Worm (Caenorhabditis elegans) whole organism, L1 larva: ENCODE measurements around the gene Y73C8B.5.
A peak's percentile ranks its signal among the peaks of the same experiment; 100 is the strongest.

Source experiments
- C16A3.4 ChIP-seq: fragments of 150-350 bp; optimal IDR thresholded peaks from 2 replicates; lab custom pipeline; 2014; ENCODE audit warnings: missing biosample characterization, missing genetic modification characterization
- C34B4.2 ChIP-seq: sonication (generic microtip); optimal IDR thresholded peaks from 2 replicates; lab custom pipeline; 2017; ENCODE audit warnings: mild to moderate bottlenecking, missing genetic modification characterization, missing compliant biosample characterization
- F16B12.6 ChIP-seq: fragments of 150-350 bp; optimal IDR thresholded peaks from 2 replicates; lab custom pipeline; 2014; ENCODE audit warnings: missing biosample characterization, missing genetic modification characterization
- Y116A8C.19 ChIP-seq: sonication (generic microtip); optimal IDR thresholded peaks from 2 replicates; lab custom pipeline; 2016; ENCODE audit warnings: missing compliant biosample characterization, missing genetic modification characterization, borderline replicate concordance
- ama-1 ChIP-seq: fragments of 150-350 bp; optimal IDR thresholded peaks from 2 replicates; lab custom pipeline; 2014
- blmp-1 ChIP-seq: fragments of 150-350 bp; optimal IDR thresholded peaks from 2 replicates; lab custom pipeline; 2014; ENCODE audit warnings: missing biosample characterization, missing genetic modification characterization
- ceh-88 ChIP-seq: fragments of 200-800 bp; sonication (Bioruptor generic); IDR thresholded peaks from 2 replicates; pipeline ENCODE4 v1.3.6; 2022; ENCODE audit warnings: missing genetic modification characterization, missing compliant biosample characterization
- ceh-90 ChIP-seq: sonication (generic microtip); optimal IDR thresholded peaks from 2 replicates; lab custom pipeline; 2016; ENCODE audit warnings: missing genetic modification characterization, missing compliant biosample characterization
- efl-1 ChIP-seq, 4 experiments: fragments of 150-350 bp; optimal IDR thresholded peaks in 3 of 4; peaks in 1 of 4; 1 replicate in 1 of 4; 2 replicates in 3 of 4; lab custom pipeline; 2014; ENCODE audit warnings: missing biosample characterization in 2 of 4, missing genetic modification characterization in 2 of 4, missing genetic modification reagents in 2 of 4
- efl-3 ChIP-seq: fragments of 200-800 bp; sonication (Bioruptor generic); optimal IDR thresholded peaks from 2 replicates; lab custom pipeline; 2018; ENCODE audit warnings: mild to moderate bottlenecking, missing genetic modification characterization, missing compliant biosample characterization
- egl-27 ChIP-seq, 2 experiments: fragments of 150-350 bp in 1 of 2; sonication (generic microtip); optimal IDR thresholded peaks; 3 replicates each; lab custom pipeline; 2017 to 2018; ENCODE audit warnings: missing biosample characterization in 2 of 2, missing genetic modification characterization in 2 of 2, missing genetic modification reagents in 2 of 2
- ets-5 ChIP-seq: fragments of 200-800 bp; sonication (Bioruptor generic); IDR thresholded peaks from 2 replicates; pipeline ENCODE4 v1.3.6; 2022; ENCODE audit warnings: missing genetic modification characterization, missing compliant biosample characterization
- fkh-8 ChIP-seq: sonication (generic microtip); optimal IDR thresholded peaks from 2 replicates; lab custom pipeline; 2016; ENCODE audit warnings: mild to moderate bottlenecking, missing genetic modification characterization, missing compliant biosample characterization
- isw-1 ChIP-seq: fragments of 200-800 bp; sonication (Bioruptor generic); IDR thresholded peaks from 2 replicates; pipeline ENCODE4 v1.3.6; 2022; ENCODE audit warnings: missing genetic modification characterization, missing compliant biosample characterization
- lin-13 ChIP-seq: fragments of 150-350 bp; optimal IDR thresholded peaks from 2 replicates; lab custom pipeline; 2014; ENCODE audit warnings: missing biosample characterization, missing genetic modification reagents, missing genetic modification characterization
- lir-3 ChIP-seq: sonication (generic microtip); optimal IDR thresholded peaks from 2 replicates; lab custom pipeline; 2016; ENCODE audit warnings: mild to moderate bottlenecking, missing genetic modification characterization, moderate library complexity, missing compliant biosample characterization; ENCODE audit not compliant: poor library complexity
- lsy-2 ChIP-seq, 2 experiments: fragments of 150-350 bp; optimal IDR thresholded peaks; 2 replicates each; lab custom pipeline; 2014; ENCODE audit warnings: missing biosample characterization in 2 of 2, missing genetic modification characterization in 2 of 2
- mab-9 ChIP-seq: fragments of 200-800 bp; sonication (Bioruptor generic); IDR thresholded peaks from 2 replicates; pipeline ENCODE4 v1.3.6; 2022; ENCODE audit warnings: missing genetic modification reagents, missing genetic modification characterization, missing compliant biosample characterization
- mdl-1 ChIP-seq, 2 experiments: fragments of 150-350 bp; optimal IDR thresholded peaks; 2 replicates each; lab custom pipeline; 2014 to 2017; ENCODE audit warnings: missing biosample characterization in 2 of 2, missing genetic modification characterization in 2 of 2, inconsistent platforms in 1 of 2
- nhr-11 ChIP-seq: fragments of 150-350 bp; optimal IDR thresholded peaks from 2 replicates; lab custom pipeline; 2014; ENCODE audit warnings: missing biosample characterization, missing genetic modification characterization
- nhr-12 ChIP-seq: sonication (generic microtip); optimal IDR thresholded peaks from 2 replicates; lab custom pipeline; 2017; ENCODE audit warnings: missing biosample characterization, missing genetic modification characterization
- nhr-19 ChIP-seq: fragments of 200-800 bp; sonication (Bioruptor generic); conservative IDR thresholded peaks from 2 replicates; pipeline ENCODE4 v1.3.6; 2022; ENCODE audit warnings: missing genetic modification characterization, missing compliant biosample characterization
- nhr-28 ChIP-seq: fragments of 150-350 bp; optimal IDR thresholded peaks from 2 replicates; lab custom pipeline; 2014; ENCODE audit warnings: missing biosample characterization, missing genetic modification characterization
- nhr-77 ChIP-seq: fragments of 150-350 bp; optimal IDR thresholded peaks from 2 replicates; lab custom pipeline; 2014; ENCODE audit warnings: missing biosample characterization, missing genetic modification characterization
- pag-3 ChIP-seq: sonication (generic microtip); optimal IDR thresholded peaks from 2 replicates; lab custom pipeline; 2017; ENCODE audit warnings: missing genetic modification characterization, mild to moderate bottlenecking, missing compliant biosample characterization, antibody characterized with exemption, borderline replicate concordance; ENCODE audit not compliant: insufficient read depth
- pax-3 ChIP-seq: fragments of 200-800 bp; sonication (Bioruptor generic); optimal IDR thresholded peaks from 2 replicates; lab custom pipeline; 2018; ENCODE audit warnings: mild to moderate bottlenecking, missing genetic modification characterization, moderate library complexity, missing compliant biosample characterization
- rnt-1 ChIP-seq: sonication (generic microtip); optimal IDR thresholded peaks from 2 replicates; lab custom pipeline; 2016; ENCODE audit warnings: mild to moderate bottlenecking, missing genetic modification characterization, moderate library complexity, missing compliant biosample characterization
- skn-1 ChIP-seq: fragments of 150-350 bp; optimal IDR thresholded peaks from 2 replicates; lab custom pipeline; 2014; ENCODE audit warnings: missing biosample characterization, missing genetic modification characterization
- snu-23 ChIP-seq: sonication (generic microtip); optimal IDR thresholded peaks from 2 replicates; lab custom pipeline; 2016; ENCODE audit warnings: missing genetic modification characterization, missing compliant biosample characterization
- sox-4 ChIP-seq: sonication (generic microtip); optimal IDR thresholded peaks from 2 replicates; lab custom pipeline; 2016; ENCODE audit warnings: missing genetic modification characterization, missing compliant biosample characterization
- swsn-7 ChIP-seq: sonication (generic microtip); optimal IDR thresholded peaks from 2 replicates; lab custom pipeline; 2016; ENCODE audit warnings: missing genetic modification characterization, missing compliant biosample characterization
- tbx-2 ChIP-seq: sonication (generic microtip); optimal IDR thresholded peaks from 2 replicates; lab custom pipeline; 2016; ENCODE audit warnings: missing genetic modification characterization, missing compliant biosample characterization
- unc-130 ChIP-seq: fragments of 150-350 bp; optimal IDR thresholded peaks from 2 replicates; lab custom pipeline; 2017; ENCODE audit warnings: missing biosample characterization, missing genetic modification characterization, inconsistent platforms
- unc-98 ChIP-seq: fragments of 200-800 bp; sonication (Bioruptor generic); IDR thresholded peaks from 2 replicates; pipeline ENCODE4 v1.3.6; 2022; ENCODE audit warnings: missing genetic modification characterization, missing compliant biosample characterization

Y73C8B.5 gene

ce11 chrV:3155072-3155471 is 42.0 kb upstream of the Y73C8B.5 start, which contains the start of gene srab-7:
Gene srab-7, minus strand, starts transcription at chrV:3155172.
- TF ChIP-seq nhr-77 (tag; lab: Kevin White, UChicago), result no peak
- TF ChIP-seq egl-27 (tag; optimal IDR thresholded peaks at IDR 0.05; lab: Kevin White, UChicago), result no peak
- no peak for TF ChIP-seq C16A3.4 (tag; lab: Kevin White, UChicago)
- TF ChIP-seq fkh-8 (tag; lab: Kevin White, UChicago), result no peak
- TF ChIP-seq, all 84 proteins: peak for 0

- no peak for TF ChIP-seq rnt-1
- TF ChIP-seq blmp-1 (tag; lab: Kevin White, UChicago), result no peak
- TF ChIP-seq lin-13 (GFP tag; lab: Kevin White, UChicago), result no peak
- no peak for TF ChIP-seq ceh-88 (GFP tag; lab: Robert Waterston, UW)
- no peak for TF ChIP-seq lsy-2 (tag; optimal IDR thresholded peaks at IDR 0.05; lab: Kevin White, UChicago)
- no peak for TF ChIP-seq fkh-8 (tag; lab: Kevin White, UChicago)
- TF ChIP-seq snu-23 (GFP tag; lab: Kevin White, UChicago), result no peak
- no peak for TF ChIP-seq sox-4
- no peak for TF ChIP-seq pax-3 (tag; lab: Kevin White, UChicago)
- no peak for TF ChIP-seq mab-9
- no peak for TF ChIP-seq C34B4.2 (tag; lab: Kevin White, UChicago)
- no peak for TF ChIP-seq F16B12.6 (tag; lab: Kevin White, UChicago)
- no peak for TF ChIP-seq ama-1
- TF ChIP-seq, all 84 proteins: peak for 0
These were observed 40.3 kb upstream of the Y73C8B.5 start, which contains the start of gene exh-1 for ce11 chrV:3156786-3157185. Gene exh-1, plus strand, starts transcription at chrV:3157086.

ce11 chrV:3158379-3158778 is 38.7 kb upstream of the Y73C8B.5 start:
- TF ChIP-seq efl-1 (optimal IDR thresholded peaks at IDR 0.05; lab: Kevin White, UChicago), result no peak
- no peak for TF ChIP-seq efl-1 (GFP tag; optimal IDR thresholded peaks at IDR 0.05 in 1 of 2; lab: Kevin White, UChicago)
- TF ChIP-seq ceh-90 (tag; lab: Kevin White, UChicago), result no peak
- no peak for TF ChIP-seq unc-98
- TF ChIP-seq, all 84 proteins: peak for 0

- TF ChIP-seq nhr-77 (tag; lab: Kevin White, UChicago), result no peak
- no peak for TF ChIP-seq pag-3 (tag; lab: Kevin White, UChicago)
- TF ChIP-seq mab-9, result no peak
- no peak for TF ChIP-seq efl-1 (optimal IDR thresholded peaks at IDR 0.05; lab: Kevin White, UChicago)
- TF ChIP-seq efl-1 (GFP tag; optimal IDR thresholded peaks at IDR 0.05 in 1 of 2; lab: Kevin White, UChicago), result peak in 1 of 2 experiments; percentile 29
These were observed 37.8 kb upstream of the Y73C8B.5 start, which contains the start of gene C36C5.12 for ce11 chrV:3159252-3159651. Gene C36C5.12, minus strand, starts transcription at chrV:3159352.

- TF ChIP-seq tbx-2 (tag; lab: Kevin White, UChicago), result no peak
- TF ChIP-seq efl-3, result no peak
- TF ChIP-seq nhr-28 (tag; lab: Kevin White, UChicago), result no peak
- TF ChIP-seq ets-5 (GFP tag; lab: Robert Waterston, UW), result no peak
- no peak for TF ChIP-seq nhr-11 (tag; lab: Kevin White, UChicago)
- no peak for TF ChIP-seq Y116A8C.19
- TF ChIP-seq mdl-1 (tag; optimal IDR thresholded peaks at IDR 0.05; lab: Kevin White, UChicago), result no peak
- TF ChIP-seq F16B12.6 (tag; lab: Kevin White, UChicago), result no peak
- no peak for TF ChIP-seq unc-130
- no peak for TF ChIP-seq swsn-7 (tag; lab: Kevin White, UChicago)
- TF ChIP-seq nhr-12, result no peak
- no peak for TF ChIP-seq nhr-19 (GFP tag; lab: Robert Waterston, UW)
- TF ChIP-seq isw-1, result no peak
- no peak for TF ChIP-seq skn-1
- no peak for TF ChIP-seq lir-3 (tag; lab: Kevin White, UChicago)
These were observed 34.8 kb upstream of the Y73C8B.5 start for ce11 chrV:3162299-3162698.
